Fruit fly (Drosophila melanogaster): Measurements from ENCODE around the gene PIG-F.
A peak's percentile ranks its signal among the peaks of the same experiment; 100 is the strongest.

Gene PIG-F

dm6 chr3L:19655923-19656322 lies 43.7 kb downstream of the PIG-F start (continued):
- TF ChIP-seq Hr78 (GFP tag; optimal IDR thresholded peaks at IDR 0.05) (peak in 1 of 2 experiments; percentile 53), ewg (GFP tag; optimal IDR thresholded peaks at IDR 0.05) (peak; percentile 35), Hr3 (GFP tag; optimal IDR thresholded peaks at IDR 0.05) (peak; percentile 7), Ptx1 (GFP tag; IDR thresholded peaks at IDR 0.05) (peak; percentile 72), CG15696 (tag; optimal IDR thresholded peaks at IDR 0.05) (peak; percentile 59), PHDP (tag; optimal IDR thresholded peaks at IDR 0.05) (peak; percentile 54), dm (GFP tag; optimal IDR thresholded peaks at IDR 0.05) (no peak), CG11456 (GFP tag; IDR thresholded peaks at IDR 0.05) (no peak; the same call in 2 of the 3 replicates), BEAF-32 (GFP tag; optimal IDR thresholded peaks at IDR 0.05) (no peak), Hmr (GFP tag; optimal IDR thresholded peaks at IDR 0.05) (peak; percentile 28), CG3838 (GFP tag; optimal IDR thresholded peaks at IDR 0.05) (no peak), dmrt11E (tag; optimal IDR thresholded peaks at IDR 0.05) (peak; percentile 67), CG6854 (GFP tag; optimal IDR thresholded peaks at IDR 0.05) (no peak), Deaf1 (tag; optimal IDR thresholded peaks at IDR 0.05) (no peak), Sry-β (GFP tag; optimal IDR thresholded peaks at IDR 0.05) (peak; percentile 32), hkb (optimal IDR thresholded peaks at IDR 0.05) (no peak), hkb (GFP tag; IDR thresholded peaks at IDR 0.05) (peak; percentile 53; the same call in 1 of the 2 replicates), nerfin-1 (tag; optimal IDR thresholded peaks at IDR 0.05) (peak; percentile 54), CG6689 (GFP tag; IDR thresholded peaks at IDR 0.05) (peak; percentile 60), ash1 (GFP tag; optimal IDR thresholded peaks at IDR 0.05) (no peak), CG2120 (GFP tag; optimal IDR thresholded peaks at IDR 0.05) (peak; percentile 8), CG3726 (GFP tag; IDR thresholded peaks at IDR 0.05) (no peak; the same call in 2 of the 3 replicates), CG1024 (GFP tag; IDR thresholded peaks at IDR 0.05) (no peak), seq (GFP tag; IDR thresholded peaks at IDR 0.05) (0 out of 2 replicates have a peak, but pooled peaks have one; percentile 19), CG11247 (GFP tag; IDR thresholded peaks at IDR 0.05) (no peak), sr (GFP tag; IDR thresholded peaks at IDR 0.05) (no peak), Ets65A (GFP tag) (peak; percentile 11), Poxn (GFP tag; IDR thresholded peaks at IDR 0.05) (no peak), bsh (GFP tag; optimal IDR thresholded peaks at IDR 0.05) (peak in 1 of 2 experiments; percentile 70), CG12391 (tag; optimal IDR thresholded peaks at IDR 0.05) (peak; percentile 38), CG17829 (tag; optimal IDR thresholded peaks at IDR 0.05) (peak; percentile 61), slp2 (GFP tag; optimal IDR thresholded peaks at IDR 0.05) (no peak), CG32532 (GFP tag; IDR thresholded peaks at IDR 0.05) (no peak; the same call in 1 of the 2 replicates), nmo (GFP tag; optimal IDR thresholded peaks at IDR 0.05) (peak; percentile 59), zf30C (GFP tag; optimal IDR thresholded peaks at IDR 0.05) (no peak), CG6765 (GFP tag; optimal IDR thresholded peaks at IDR 0.05) (peak; percentile 48), CG11085 (GFP tag; IDR thresholded peaks at IDR 0.05) (no peak), CG10543 (GFP tag; optimal IDR thresholded peaks at IDR 0.05) (peak; percentile 39), Dp (GFP tag; optimal IDR thresholded peaks at IDR 0.05) (no peak), ro (GFP tag; IDR thresholded peaks at IDR 0.05) (no peak), D (optimal IDR thresholded peaks at IDR 0.05) (no peak), D (GFP tag; optimal IDR thresholded peaks at IDR 0.05) (peak; percentile 73), CrebB (tag; optimal IDR thresholded peaks at IDR 0.05) (no peak), Usf (GFP tag; optimal IDR thresholded peaks at IDR 0.05) (no peak), MESR4 (GFP tag; optimal IDR thresholded peaks at IDR 0.05) (no peak), Nf-YC (tag; optimal IDR thresholded peaks at IDR 0.05) (peak; percentile 22), sima (GFP tag; optimal IDR thresholded peaks at IDR 0.05) (no peak), NK7.1 (GFP tag; optimal IDR thresholded peaks at IDR 0.05) (no peak), trem (tag; optimal IDR thresholded peaks at IDR 0.05) (peak; percentile 29), disco-r (GFP tag; optimal IDR thresholded peaks at IDR 0.05) (no peak), CG14965 (GFP tag; optimal IDR thresholded peaks at IDR 0.05; ENCODE audit: borderline replicate concordance) (no peak)

Measured in whole organism, embryonic.